Worm (Caenorhabditis elegans) whole organism, L1 larva: ENCODE data around the gene ZK899.6.

ENCODE experiments used
- C04F5.9 ChIP-seq: sonication (generic microtip); optimal IDR thresholded peaks from 2 replicates; lab custom pipeline; 2016; ENCODE audit warnings: missing genetic modification characterization, missing compliant biosample characterization
- C34B4.2 ChIP-seq: sonication (generic microtip); optimal IDR thresholded peaks from 2 replicates; lab custom pipeline; 2017; ENCODE audit warnings: mild to moderate bottlenecking, missing genetic modification characterization, missing compliant biosample characterization
- F16B12.6 ChIP-seq: fragments of 150-350 bp; optimal IDR thresholded peaks from 2 replicates; lab custom pipeline; 2014; ENCODE audit warnings: missing biosample characterization, missing genetic modification characterization
- Y116A8C.19 ChIP-seq: sonication (generic microtip); optimal IDR thresholded peaks from 2 replicates; lab custom pipeline; 2016; ENCODE audit warnings: missing compliant biosample characterization, missing genetic modification characterization, borderline replicate concordance
- blmp-1 ChIP-seq: fragments of 150-350 bp; optimal IDR thresholded peaks from 2 replicates; lab custom pipeline; 2014; ENCODE audit warnings: missing biosample characterization, missing genetic modification characterization
- ceh-63 ChIP-seq: fragments of 200-800 bp; sonication (Bioruptor generic); optimal IDR thresholded peaks from 2 replicates; lab custom pipeline; 2018; ENCODE audit warnings: mild to moderate bottlenecking, missing genetic modification characterization, missing compliant biosample characterization
- ceh-8 ChIP-seq: fragments of 200-800 bp; sonication (Bioruptor generic); optimal IDR thresholded peaks from 2 replicates; lab custom pipeline; 2018; ENCODE audit warnings: mild to moderate bottlenecking, missing genetic modification characterization, moderate library complexity, missing compliant biosample characterization
- ceh-82 ChIP-seq, 3 experiments: fragments of 150-350 bp in 1 of 3; sonication (generic microtip) in 2 of 3; optimal IDR thresholded peaks; 2 replicates each; lab custom pipeline; 2014 to 2017; ENCODE audit warnings: missing biosample characterization in 3 of 3, missing genetic modification characterization in 3 of 3
- dsc-1 ChIP-seq: sonication (generic microtip); optimal IDR thresholded peaks from 2 replicates; lab custom pipeline; 2016; ENCODE audit warnings: mild to moderate bottlenecking, missing genetic modification characterization, missing compliant biosample characterization
- efl-1 ChIP-seq, 4 experiments: fragments of 150-350 bp; optimal IDR thresholded peaks in 3 of 4; peaks in 1 of 4; 1 replicate in 1 of 4; 2 replicates in 3 of 4; lab custom pipeline; 2014; ENCODE audit warnings: missing biosample characterization in 2 of 4, missing genetic modification characterization in 2 of 4, missing genetic modification reagents in 2 of 4
- efl-3 ChIP-seq: fragments of 200-800 bp; sonication (Bioruptor generic); optimal IDR thresholded peaks from 2 replicates; lab custom pipeline; 2018; ENCODE audit warnings: mild to moderate bottlenecking, missing genetic modification characterization, missing compliant biosample characterization
- elt-3 ChIP-seq, 6 experiments: fragments of 150-350 bp in 1 of 6; sonication (generic microtip); optimal IDR thresholded peaks; 2 replicates each; lab custom pipeline; 2017 to 2018; ENCODE audit warnings: missing biosample characterization in 6 of 6, missing genetic modification characterization in 6 of 6, inconsistent platforms in 1 of 6
- fkh-10 ChIP-seq: sonication (generic microtip); optimal IDR thresholded peaks from 2 replicates; lab custom pipeline; 2017; ENCODE audit warnings: missing biosample characterization, missing genetic modification reagents, missing genetic modification characterization
- fos-1 ChIP-seq: fragments of 150-350 bp; optimal IDR thresholded peaks from 2 replicates; lab custom pipeline; 2014; ENCODE audit warnings: missing biosample characterization, missing genetic modification characterization
- grh-1 ChIP-seq: fragments of 200-800 bp; sonication (Bioruptor generic); IDR thresholded peaks from 2 replicates; pipeline ENCODE4 v1.3.6; 2022; ENCODE audit warnings: missing genetic modification reagents, missing genetic modification characterization, missing compliant biosample characterization
- hpl-2 ChIP-seq: fragments of 150-350 bp; optimal IDR thresholded peaks from 2 replicates; lab custom pipeline; 2014; ENCODE audit warnings: missing biosample characterization, missing genetic modification reagents, missing genetic modification characterization
- lin-14 ChIP-seq: fragments of 200-800 bp; sonication (Bioruptor generic); optimal IDR thresholded peaks from 2 replicates; lab custom pipeline; 2018; ENCODE audit warnings: mild to moderate bottlenecking, missing genetic modification characterization, moderate library complexity, missing compliant biosample characterization
- lin-15B ChIP-seq: fragments of 150-350 bp; sonication (generic microtip); optimal IDR thresholded peaks from 3 replicates; lab custom pipeline; 2014; ENCODE audit warnings: missing biosample characterization, missing genetic modification characterization
- mdl-1 ChIP-seq, 2 experiments: fragments of 150-350 bp; optimal IDR thresholded peaks; 2 replicates each; lab custom pipeline; 2014 to 2017; ENCODE audit warnings: missing biosample characterization in 2 of 2, missing genetic modification characterization in 2 of 2, inconsistent platforms in 1 of 2
- nhr-19 ChIP-seq: fragments of 200-800 bp; sonication (Bioruptor generic); conservative IDR thresholded peaks from 2 replicates; pipeline ENCODE4 v1.3.6; 2022; ENCODE audit warnings: missing genetic modification characterization, missing compliant biosample characterization
- nhr-20 ChIP-seq: sonication (generic microtip); optimal IDR thresholded peaks from 2 replicates; lab custom pipeline; 2016; ENCODE audit warnings: mild to moderate bottlenecking, missing genetic modification characterization, missing compliant biosample characterization
- nhr-237 ChIP-seq: fragments of 150-350 bp; optimal IDR thresholded peaks from 2 replicates; lab custom pipeline; 2014; ENCODE audit warnings: missing biosample characterization, missing genetic modification characterization
- nhr-71 ChIP-seq: sonication (generic microtip); optimal IDR thresholded peaks from 2 replicates; lab custom pipeline; 2016; ENCODE audit warnings: mild to moderate bottlenecking, missing genetic modification characterization, moderate library complexity, missing compliant biosample characterization
- nhr-76 ChIP-seq: sonication (generic microtip); optimal IDR thresholded peaks from 2 replicates; lab custom pipeline; 2017; ENCODE audit warnings: missing biosample characterization, missing genetic modification characterization
- nhr-85 ChIP-seq: sonication (generic microtip); peaks from one replicate; lab custom pipeline; 2016; ENCODE audit warnings: missing genetic modification characterization, inconsistent platforms, missing compliant biosample characterization
- rnt-1 ChIP-seq: sonication (generic microtip); optimal IDR thresholded peaks from 2 replicates; lab custom pipeline; 2016; ENCODE audit warnings: mild to moderate bottlenecking, missing genetic modification characterization, moderate library complexity, missing compliant biosample characterization
- snu-23 ChIP-seq: sonication (generic microtip); optimal IDR thresholded peaks from 2 replicates; lab custom pipeline; 2016; ENCODE audit warnings: missing genetic modification characterization, missing compliant biosample characterization
- unc-130 ChIP-seq: fragments of 150-350 bp; optimal IDR thresholded peaks from 2 replicates; lab custom pipeline; 2017; ENCODE audit warnings: missing biosample characterization, missing genetic modification characterization, inconsistent platforms

The ZK899.6 gene

ce11 chrX:9483754-9484153 lies 20.6 kb downstream of the ZK899.6 start:
- TF ChIP-seq efl-1 (optimal IDR thresholded peaks at IDR 0.05; lab: Kevin White, UChicago): no peak
- peak in 1 of 2 experiments; percentile 14 for TF ChIP-seq efl-1 (GFP tag; optimal IDR thresholded peaks at IDR 0.05 in 1 of 2; lab: Kevin White, UChicago)
- no peak for TF ChIP-seq lin-15B (tag; lab: Kevin White, UChicago)

ce11 chrX:9486160-9486559 lies 23.0 kb downstream of the ZK899.6 start:
- no peak for TF ChIP-seq efl-1 (optimal IDR thresholded peaks at IDR 0.05; lab: Kevin White, UChicago)
- TF ChIP-seq efl-1 (GFP tag; optimal IDR thresholded peaks at IDR 0.05 in 1 of 2; lab: Kevin White, UChicago): peak in 1 of 2 experiments; percentile 55
- TF ChIP-seq fkh-10 (GFP tag; lab: Kevin White, UChicago): no peak

ce11 chrX:9489578-9489977 lies 26.4 kb downstream of the ZK899.6 start:
- TF ChIP-seq nhr-20 (tag; lab: Kevin White, UChicago) (peak; percentile 37), dsc-1 (tag; lab: Kevin White, UChicago) (no peak), fkh-10 (GFP tag; lab: Kevin White, UChicago) (no peak), nhr-85 (tag; lab: Kevin White, UChicago) (peak; percentile 74), ceh-8 (GFP tag; lab: Kevin White, UChicago) (no peak), mdl-1 (tag; optimal IDR thresholded peaks at IDR 0.05; lab: Kevin White, UChicago) (peak in 1 of 2 experiments; percentile 33), blmp-1 (tag; lab: Kevin White, UChicago) (peak; percentile 58), lin-14 (GFP tag; lab: Kevin White, UChicago) (peak; percentile 53), elt-3 (tag; optimal IDR thresholded peaks at IDR 0.05; lab: Kevin White, UChicago) (peak in 2 of 6 experiments; percentile 12 to 60), snu-23 (GFP tag; lab: Kevin White, UChicago) (peak; percentile 33)

- TF ChIP-seq nhr-19 (GFP tag; lab: Robert Waterston, UW): no peak
- TF ChIP-seq grh-1: peak; percentile 50; the same call in 1 of the 2 replicates
- no peak for TF ChIP-seq ceh-63 (GFP tag; lab: Kevin White, UChicago)
- TF ChIP-seq snu-23 (GFP tag; lab: Kevin White, UChicago): peak; percentile 25
- peak; percentile 23 for TF ChIP-seq nhr-71 (tag; lab: Kevin White, UChicago)
- peak in 4 of 6 experiments; percentile 13 to 57 (median 44) for TF ChIP-seq elt-3 (tag; optimal IDR thresholded peaks at IDR 0.05; lab: Kevin White, UChicago)
- TF ChIP-seq lin-14 (GFP tag; lab: Kevin White, UChicago): peak; percentile 48
- peak; percentile 43 for TF ChIP-seq blmp-1 (tag; lab: Kevin White, UChicago)
- TF ChIP-seq rnt-1 (tag; lab: Kevin White, UChicago): no peak
- TF ChIP-seq efl-3: no peak
- TF ChIP-seq nhr-85 (tag; lab: Kevin White, UChicago): peak; percentile 79
These were observed 28.3 kb downstream of the ZK899.6 start for ce11 chrX:9491439-9491838.

DNA sequence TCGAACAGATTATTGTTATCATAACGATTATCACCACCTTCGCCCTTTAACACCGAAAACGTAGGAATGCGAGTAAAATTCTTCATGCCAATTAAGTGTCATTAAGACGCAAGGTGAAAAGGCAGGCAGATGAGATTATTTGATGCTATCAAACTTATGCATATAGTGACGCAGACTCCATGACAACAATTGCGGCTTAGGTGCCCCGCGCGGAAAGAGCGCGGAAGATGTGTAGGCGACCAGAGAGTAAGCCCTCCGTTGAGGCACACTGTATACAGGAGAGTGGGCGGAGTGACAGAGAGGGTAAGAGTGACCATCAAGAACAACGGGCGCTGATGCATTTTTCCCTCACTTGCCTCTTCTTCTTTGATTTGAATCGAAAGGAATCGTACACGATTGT lies 31.5 kb downstream of the ZK899.6 start:
- TF ChIP-seq nhr-19 (GFP tag; lab: Robert Waterston, UW) (no peak), blmp-1 (tag; lab: Kevin White, UChicago) (peak; percentile 29)

- no peak for TF ChIP-seq ceh-82 (tag; optimal IDR thresholded peaks at IDR 0.05; lab: Kevin White, UChicago)
- TF ChIP-seq hpl-2: no peak
These were observed 36.2 kb downstream of the ZK899.6 start for ce11 chrX:9499355-9499754.

- no peak for TF ChIP-seq C34B4.2 (tag; lab: Kevin White, UChicago)
- no peak for TF ChIP-seq F16B12.6 (tag; lab: Kevin White, UChicago)
- TF ChIP-seq Y116A8C.19: no peak
- no peak for TF ChIP-seq efl-3
- TF ChIP-seq nhr-76 (tag; lab: Kevin White, UChicago): no peak
- TF ChIP-seq nhr-237: no peak
- TF ChIP-seq fos-1 (tag; lab: Kevin White, UChicago): no peak
- TF ChIP-seq C04F5.9 (tag; lab: Kevin White, UChicago): no peak
- TF ChIP-seq hpl-2: no peak
- TF ChIP-seq unc-130 (tag; lab: Kevin White, UChicago): no peak
These were observed 41.1 kb downstream of the ZK899.6 start for ce11 chrX:9504221-9504620.
